Worm (Caenorhabditis elegans) whole organism, L4 larva: ENCODE measurements around the gene M18.3.

Experiments used
- F10B5.3 ChIP-seq: sonication (generic microtip); optimal IDR thresholded peaks from 2 replicates; lab custom pipeline; 2016; ENCODE audit warnings: mild to moderate bottlenecking, missing genetic modification characterization, missing compliant biosample characterization
- F26F4.8 ChIP-seq: fragments of 200-800 bp; sonication (Bioruptor generic); conservative IDR thresholded peaks from 2 replicates; pipeline ENCODE4 v1.3.6; 2022; ENCODE audit warnings: missing genetic modification characterization, missing compliant biosample characterization
- F37D6.2 ChIP-seq: sonication (generic microtip); optimal IDR thresholded peaks from 2 replicates; lab custom pipeline; 2016; ENCODE audit warnings: mild to moderate bottlenecking, missing genetic modification characterization, missing compliant biosample characterization
- F49E8.2 ChIP-seq: sonication (generic microtip); optimal IDR thresholded peaks from 2 replicates; lab custom pipeline; 2016; ENCODE audit warnings: missing compliant biosample characterization, mild to moderate bottlenecking, missing genetic modification characterization, borderline replicate concordance
- R02D3.7 ChIP-seq: fragments of 150-350 bp; sonication (generic microtip); optimal IDR thresholded peaks from 3 replicates; lab custom pipeline; 2014; ENCODE audit warnings: missing biosample characterization, missing genetic modification characterization
- T20F7.1 ChIP-seq: fragments of 200-800 bp; sonication (Bioruptor generic); optimal IDR thresholded peaks from 2 replicates; lab custom pipeline; 2018; ENCODE audit warnings: mild to moderate bottlenecking, missing genetic modification characterization, missing compliant biosample characterization
- Y48G9A.11 ChIP-seq: fragments of 200-800 bp; sonication (Bioruptor generic); IDR thresholded peaks from 2 replicates; pipeline ENCODE4 v1.3.6; 2022; ENCODE audit warnings: missing genetic modification reagents, missing genetic modification characterization, missing compliant biosample characterization
- aly-2 ChIP-seq: sonication (generic microtip); optimal IDR thresholded peaks from 2 replicates; lab custom pipeline; 2018; ENCODE audit warnings: missing biosample characterization, missing genetic modification characterization
- ama-1 ChIP-seq: fragments of 150-350 bp; optimal IDR thresholded peaks from 2 replicates; lab custom pipeline; 2014; ENCODE audit warnings: inconsistent platforms, mixed read lengths
- arid-1 ChIP-seq: fragments of 200-800 bp; sonication (Bioruptor generic); conservative IDR thresholded peaks from 2 replicates; pipeline ENCODE4 v1.3.6; 2022; ENCODE audit warnings: missing genetic modification reagents, missing genetic modification characterization, missing compliant biosample characterization
- ceh-20 ChIP-seq: fragments of 200-800 bp; sonication (Bioruptor generic); IDR thresholded peaks from 2 replicates; pipeline ENCODE4 v1.3.6; 2022; ENCODE audit warnings: missing genetic modification reagents, missing genetic modification characterization, missing compliant biosample characterization
- ceh-28 ChIP-seq: fragments of 150-350 bp; optimal IDR thresholded peaks from 2 replicates; lab custom pipeline; 2014; ENCODE audit warnings: missing biosample characterization, missing genetic modification reagents, missing genetic modification characterization
- ceh-44 ChIP-seq: fragments of 200-800 bp; sonication (Bioruptor generic); IDR thresholded peaks from 2 replicates; pipeline ENCODE4 v1.3.6; 2022; ENCODE audit warnings: missing genetic modification reagents, missing genetic modification characterization, missing compliant biosample characterization
- daf-16 ChIP-seq, 3 experiments: sonication (generic microtip); optimal IDR thresholded peaks; 2 replicates each; lab custom pipeline; 2016 to 2017; ENCODE audit warnings: missing genetic modification characterization in 3 of 3, missing genetic modification reagents in 3 of 3, mild to moderate bottlenecking in 2 of 3, missing compliant biosample characterization in 2 of 3, missing biosample characterization in 1 of 3, moderate library complexity in 1 of 3
- dmd-6 ChIP-seq: fragments of 200-800 bp; sonication (Bioruptor generic); IDR thresholded peaks from 2 replicates; pipeline ENCODE4 v1.3.6; 2022; ENCODE audit warnings: missing genetic modification reagents, missing genetic modification characterization, missing compliant biosample characterization
- dmd-8 ChIP-seq: fragments of 200-800 bp; sonication (Bioruptor generic); IDR thresholded peaks from 2 replicates; pipeline ENCODE4 v1.3.6; 2022; ENCODE audit warnings: missing genetic modification characterization, missing compliant biosample characterization
- dpl-1 ChIP-seq: fragments of 150-350 bp; optimal IDR thresholded peaks from 2 replicates; lab custom pipeline; 2014; ENCODE audit warnings: missing biosample characterization, missing genetic modification reagents, missing genetic modification characterization
- hif-1 ChIP-seq, 2 experiments: sonication (generic microtip); optimal IDR thresholded peaks; 2 replicates each; lab custom pipeline; 2016 to 2017; ENCODE audit warnings: missing compliant biosample characterization in 2 of 2, missing genetic modification characterization in 2 of 2, missing genetic modification reagents in 2 of 2, missing genotype in 2 of 2, mild to moderate bottlenecking in 1 of 2
- lsy-2 ChIP-seq, 2 experiments: fragments of 150-350 bp in 1 of 2; sonication (generic microtip) in 1 of 2; optimal IDR thresholded peaks; 2 replicates each; lab custom pipeline; 2014 to 2017; ENCODE audit warnings: missing biosample characterization in 2 of 2, missing genetic modification characterization in 2 of 2
- mes-2 ChIP-seq: sonication (generic microtip); optimal IDR thresholded peaks from 2 replicates; lab custom pipeline; 2016; ENCODE audit warnings: missing genotype, mild to moderate bottlenecking, missing genetic modification characterization, missing compliant biosample characterization; ENCODE audit not compliant: poor library complexity, severe bottlenecking
- mxl-2 ChIP-seq: fragments of 200-800 bp; sonication (Bioruptor generic); conservative IDR thresholded peaks from 2 replicates; pipeline ENCODE4 v1.3.6; 2022; ENCODE audit warnings: missing genetic modification reagents, missing genetic modification characterization, missing compliant biosample characterization
- nhr-102 ChIP-seq: sonication (generic microtip); optimal IDR thresholded peaks from 2 replicates; lab custom pipeline; 2016; ENCODE audit warnings: mild to moderate bottlenecking, missing genetic modification characterization, moderate library complexity, missing compliant biosample characterization
- nhr-41 ChIP-seq: fragments of 200-800 bp; sonication (Bioruptor generic); IDR thresholded peaks from 2 replicates; pipeline ENCODE4 v1.3.6; 2022; ENCODE audit warnings: missing genetic modification reagents, missing genetic modification characterization, missing compliant biosample characterization
- nhr-42 ChIP-seq: fragments of 200-800 bp; sonication (Bioruptor generic); IDR thresholded peaks from 2 replicates; pipeline ENCODE4 v1.3.6; 2022; ENCODE audit warnings: missing genetic modification characterization, missing compliant biosample characterization
- nhr-48 ChIP-seq: sonication (generic microtip); optimal IDR thresholded peaks from 2 replicates; lab custom pipeline; 2016; ENCODE audit warnings: mild to moderate bottlenecking, missing genetic modification characterization, missing compliant biosample characterization
- nhr-77 ChIP-seq: fragments of 150-350 bp; optimal IDR thresholded peaks from 2 replicates; lab custom pipeline; 2014; ENCODE audit warnings: missing biosample characterization, missing genetic modification characterization
- php-3 ChIP-seq: fragments of 200-800 bp; sonication (Bioruptor generic); IDR thresholded peaks from 2 replicates; pipeline ENCODE4 v1.3.6; 2022; ENCODE audit warnings: missing genetic modification reagents, missing genetic modification characterization, missing compliant biosample characterization
- pqm-1 ChIP-seq: sonication (generic microtip); optimal IDR thresholded peaks from 2 replicates; lab custom pipeline; 2017; ENCODE audit warnings: missing biosample characterization, missing genetic modification characterization
- saeg-2 ChIP-seq: fragments of 200-800 bp; sonication (Bioruptor generic); IDR thresholded peaks from 2 replicates; pipeline ENCODE4 v1.3.6; 2022; ENCODE audit warnings: missing genetic modification reagents, missing genetic modification characterization, missing compliant biosample characterization
- skn-1 ChIP-seq: fragments of 150-350 bp; optimal IDR thresholded peaks from 2 replicates; lab custom pipeline; 2014; ENCODE audit warnings: missing biosample characterization, missing genetic modification characterization
- spr-3 ChIP-seq: fragments of 200-800 bp; sonication (Bioruptor generic); optimal IDR thresholded peaks from 2 replicates; lab custom pipeline; 2018; ENCODE audit warnings: mild to moderate bottlenecking, missing genetic modification characterization, missing compliant biosample characterization
- unc-62 ChIP-seq, 3 experiments: fragments of 150-350 bp in 1 of 3; sonication (generic microtip); optimal IDR thresholded peaks in 2 of 3; peaks in 1 of 3; 1 replicate in 1 of 3; 2 replicates in 2 of 3; lab custom pipeline; 2014 to 2017; ENCODE audit warnings: missing biosample characterization in 3 of 3, missing genetic modification characterization in 3 of 3, missing genetic modification reagents in 3 of 3, missing genotype in 1 of 3
- zfp-3 ChIP-seq: fragments of 200-800 bp; sonication (Bioruptor generic); conservative IDR thresholded peaks from 2 replicates; pipeline ENCODE4 v1.3.6; 2022; ENCODE audit warnings: missing genetic modification reagents, missing genetic modification characterization, missing compliant biosample characterization
- zip-2 ChIP-seq: fragments of 150-350 bp; optimal IDR thresholded peaks from 2 replicates; lab custom pipeline; 2014; ENCODE audit warnings: missing biosample characterization, missing genetic modification characterization

M18.3 gene

DNA sequence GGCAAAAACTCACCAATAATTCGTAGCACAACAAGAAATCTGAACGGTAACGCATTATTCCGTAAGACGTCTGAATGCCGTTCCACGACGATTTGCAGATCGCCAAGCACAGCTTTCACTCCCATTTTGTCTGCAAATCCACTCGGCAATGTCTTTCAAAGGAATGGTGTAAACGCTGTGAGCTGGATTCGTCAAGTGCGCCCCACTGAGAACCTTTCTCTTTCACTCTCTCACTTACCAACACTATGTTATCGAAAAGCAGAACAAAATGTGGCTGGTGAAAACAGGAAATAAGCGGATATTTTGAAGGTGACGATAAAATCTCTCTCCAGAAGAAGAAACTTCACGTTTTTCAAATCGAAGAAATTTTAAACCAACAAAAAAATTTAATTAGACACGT, 16.8 kb upstream of the M18.3 start (continued):
- peak in 1 of 2 experiments; percentile 50 for TF ChIP-seq lsy-2 (tag; optimal IDR thresholded peaks at IDR 0.05; lab: Kevin White, UChicago)
- TF ChIP-seq F26F4.8: no peak
- TF ChIP-seq dmd-8: no peak
- TF ChIP-seq ceh-44: no peak
- no peak for TF ChIP-seq F37D6.2
- TF ChIP-seq dmd-6 (GFP tag; lab: Robert Waterston, UW): 0 out of 2 replicates have a peak, but pooled peaks have one; percentile 9
- no peak for TF ChIP-seq mxl-2 (GFP tag; lab: Robert Waterston, UW)
- TF ChIP-seq php-3 (GFP tag; lab: Robert Waterston, UW): 0 out of 2 replicates have a peak, but pooled peaks have one; percentile 15
- TF ChIP-seq T20F7.1 (GFP tag; lab: Kevin White, UChicago): no peak
- TF ChIP-seq nhr-42 (GFP tag; lab: Robert Waterston, UW): no peak
- no peak for TF ChIP-seq ceh-20 (GFP tag; lab: Robert Waterston, UW)
- no peak for TF ChIP-seq spr-3

DNA sequence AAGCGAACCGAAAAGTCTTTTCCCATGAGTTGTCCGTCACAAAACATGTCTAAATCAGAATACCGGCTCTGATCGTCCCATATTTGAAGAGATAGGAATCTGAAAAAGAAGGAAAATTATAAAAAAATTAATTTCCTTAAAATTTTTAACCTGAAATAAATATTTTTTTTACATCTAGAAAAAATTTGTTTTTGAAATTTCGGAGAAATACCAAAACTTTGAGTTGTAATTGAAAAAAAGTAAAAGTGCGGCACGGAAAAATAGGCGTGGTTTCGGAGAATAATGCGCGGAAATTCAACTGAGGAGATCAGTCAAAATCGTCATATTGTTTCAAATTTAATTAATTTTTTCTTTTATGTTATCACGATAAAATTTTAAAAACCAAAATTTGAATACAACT, 16.1 kb upstream of the M18.3 start, which contains the start of gene F11A10.6:
TSS of gene F11A10.6 (minus strand) at position 101 of the 400 bp plus-strand sequence.
- TF ChIP-seq zip-2 (tag; lab: Kevin White, UChicago) (no peak), unc-62 (GFP tag; optimal IDR thresholded peaks at IDR 0.05 in 1 of 2; lab: Kevin White, UChicago) (peak in 1 of 2 experiments; percentile 38), unc-62 (tag; optimal IDR thresholded peaks at IDR 0.05; lab: Kevin White, UChicago) (no peak)

DNA sequence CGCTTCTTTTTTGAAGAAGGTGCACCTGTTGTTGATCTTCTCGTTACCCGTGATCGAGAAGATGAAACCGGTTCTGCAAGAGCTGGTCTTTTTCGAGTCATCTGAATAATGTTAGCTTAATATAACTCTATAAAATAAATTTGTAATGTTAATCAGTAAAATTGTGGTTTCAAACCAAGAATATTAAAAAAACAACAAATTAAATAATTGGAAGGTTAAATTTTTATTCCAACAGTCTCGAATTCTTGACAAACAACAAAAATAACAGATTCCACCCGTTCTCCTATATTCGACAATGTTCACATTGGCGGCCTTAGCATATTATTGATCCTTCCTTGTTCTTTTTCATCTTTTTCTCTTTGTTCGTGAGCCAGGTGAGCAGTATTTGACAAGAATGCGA, 13.5 kb upstream of the M18.3 start, which contains the start of gene mig-32:
TSS of gene mig-32 (minus strand) at position 101 of the 400 bp plus-strand sequence.
- TF ChIP-seq nhr-48 (tag; lab: Kevin White, UChicago) (no peak), zfp-3 (GFP tag; lab: Robert Waterston, UW) (no peak), aly-2 (tag; lab: Kevin White, UChicago) (no peak), skn-1 (tag; lab: Kevin White, UChicago) (no peak), Y48G9A.11 (GFP tag; lab: Robert Waterston, UW) (no peak)

DNA sequence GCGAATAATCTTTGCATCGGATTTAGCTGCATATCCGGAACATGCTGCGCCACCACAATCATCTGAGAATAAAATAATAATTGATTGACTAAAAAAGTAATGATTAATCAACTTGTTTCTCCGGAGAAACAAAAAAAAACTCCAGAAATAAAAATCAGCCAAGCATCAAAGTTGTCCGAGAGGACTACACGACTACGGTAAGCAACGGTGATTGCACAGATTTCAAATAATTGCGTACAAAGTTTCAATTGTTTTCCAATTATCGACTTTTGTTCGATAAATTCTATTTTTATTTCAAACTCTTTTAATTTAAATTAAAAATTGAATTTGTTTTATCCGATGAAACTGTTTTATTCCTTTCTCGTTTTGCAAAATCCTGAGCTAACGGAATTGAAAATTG, 12.3 kb upstream of the M18.3 start, which contains the start of gene cpsf-4:
TSS of gene cpsf-4 (minus strand) at position 62 of the 400 bp plus-strand sequence.
- TF ChIP-seq nhr-48 (tag; lab: Kevin White, UChicago): no peak
- TF ChIP-seq lsy-2 (tag; optimal IDR thresholded peaks at IDR 0.05; lab: Kevin White, UChicago): peak in 1 of 2 experiments; percentile 91
- no peak for TF ChIP-seq nhr-102 (tag; lab: Kevin White, UChicago)
- TF ChIP-seq nhr-77 (tag; lab: Kevin White, UChicago): no peak
- TF ChIP-seq arid-1 (GFP tag; lab: Robert Waterston, UW): no peak
- TF ChIP-seq dpl-1: no peak

DNA sequence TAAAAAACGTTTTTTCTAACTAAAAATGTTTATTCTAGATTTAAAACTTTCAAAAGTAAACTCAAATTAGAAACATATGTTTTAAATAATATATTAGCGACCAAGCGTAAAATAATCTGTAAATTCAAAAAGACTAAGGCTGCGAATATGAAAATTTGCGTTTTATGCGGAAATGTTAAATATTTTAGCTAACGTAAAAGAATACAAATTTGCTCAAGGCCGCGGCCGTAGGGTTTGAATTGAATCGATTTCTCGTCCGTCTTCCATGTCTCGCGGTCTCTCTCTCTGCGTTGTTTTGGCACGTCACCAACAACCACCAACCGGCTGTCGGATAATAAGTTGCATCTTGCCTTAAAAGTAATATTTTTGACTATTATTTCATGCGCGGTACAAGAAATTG, 11.8 kb upstream of the M18.3 start, which contains the start of gene F11A10.5:
TSS of gene F11A10.5 (plus strand) at position 301 of the 400 bp plus-strand sequence.
- TF ChIP-seq php-3 (GFP tag; lab: Robert Waterston, UW) (no peak), hif-1 (tag; optimal IDR thresholded peaks at IDR 0.05; lab: Kevin White, UChicago) (peak in 1 of 2 experiments; percentile 32), mes-2 (tag; lab: Kevin White, UChicago) (peak; percentile 28), ama-1 (no peak), unc-62 (GFP tag; optimal IDR thresholded peaks at IDR 0.05 in 1 of 2; lab: Kevin White, UChicago) (peak in 1 of 2 experiments; percentile 48), unc-62 (tag; optimal IDR thresholded peaks at IDR 0.05; lab: Kevin White, UChicago) (no peak), ceh-28 (tag; lab: Kevin White, UChicago) (peak; percentile 3), daf-16 (GFP tag; optimal IDR thresholded peaks at IDR 0.05; lab: Kevin White, UChicago) (no peak), daf-16 (tag; optimal IDR thresholded peaks at IDR 0.05; lab: Kevin White, UChicago) (peak; percentile 24)

DNA sequence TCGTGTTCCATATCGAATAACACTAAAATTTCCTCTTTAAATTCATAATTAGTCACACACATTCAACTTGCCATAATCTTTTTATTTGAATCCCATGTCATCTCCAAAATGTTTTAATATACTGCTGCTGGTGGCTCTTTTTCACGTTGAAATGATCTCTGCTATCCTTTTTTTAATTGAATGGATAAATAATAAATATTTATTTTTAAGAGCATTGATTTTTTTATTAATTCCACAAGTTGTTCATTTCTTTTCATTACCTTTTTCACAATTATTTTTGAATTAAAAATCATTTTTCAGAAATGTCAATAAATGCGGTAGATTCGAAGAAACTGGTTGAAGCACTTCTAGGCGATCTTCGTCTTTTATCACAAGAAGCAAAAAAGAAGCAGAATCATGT, 9.2 kb upstream of the M18.3 start, which contains the start of gene mon-2:
TSS of gene mon-2 (plus strand) at position 301 of the 400 bp plus-strand sequence.
- no peak for TF ChIP-seq unc-62 (GFP tag; optimal IDR thresholded peaks at IDR 0.05 in 1 of 2; lab: Kevin White, UChicago)
- no peak for TF ChIP-seq unc-62 (tag; optimal IDR thresholded peaks at IDR 0.05; lab: Kevin White, UChicago)
- no peak for TF ChIP-seq ceh-28 (tag; lab: Kevin White, UChicago)
- TF ChIP-seq pqm-1 (tag; lab: Kevin White, UChicago): no peak
- TF ChIP-seq saeg-2 (GFP tag; lab: Robert Waterston, UW): no peak
- TF ChIP-seq F10B5.3: no peak
- no peak for TF ChIP-seq nhr-41
- TF ChIP-seq R02D3.7 (tag; lab: Kevin White, UChicago): no peak
- no peak for TF ChIP-seq F49E8.2
- TF ChIP-seq T20F7.1 (GFP tag; lab: Kevin White, UChicago): no peak
